Fruit fly (Drosophila melanogaster) whole organism, pupa: ENCODE measurements around the gene PlexA.

Experiments
- CG10348 ChIP-seq: fragments of 200-800 bp; sonication (Bioruptor generic); IDR thresholded peaks from 2 replicates; pipeline ENCODE4 v1.3.6; 2022; ENCODE audit warnings: missing biosample characterization, missing genetic modification characterization
- CG13204 ChIP-seq: fragments of 200-800 bp; sonication (Bioruptor generic); optimal IDR thresholded peaks from 2 replicates; lab custom pipeline; 2018; ENCODE audit warnings: missing biosample characterization, mild to moderate bottlenecking, missing genetic modification characterization, moderate library complexity
- CG32121 ChIP-seq: fragments of 200-800 bp; sonication (Bioruptor generic); IDR thresholded peaks from 2 replicates; pipeline ENCODE4 v1.3.6; 2022; ENCODE audit warnings: missing biosample characterization, missing genetic modification characterization
- CG34367 ChIP-seq: fragments of 200-800 bp; sonication (Bioruptor generic); optimal IDR thresholded peaks from 2 replicates; lab custom pipeline; 2018; ENCODE audit warnings: missing biosample characterization, mild to moderate bottlenecking, missing genetic modification characterization
- CG4496 ChIP-seq: fragments of 200-800 bp; sonication (Bioruptor generic); IDR thresholded peaks from 3 replicates; pipeline ENCODE4 v1.3.6; 2022; ENCODE audit warnings: missing biosample characterization, missing genetic modification characterization
- CG8159 ChIP-seq: fragments of 200-800 bp; sonication (Bioruptor generic); optimal IDR thresholded peaks from 3 replicates; lab custom pipeline; 2018; ENCODE audit warnings: missing biosample characterization, mild to moderate bottlenecking, missing genetic modification characterization, moderate library complexity
- CG8301 ChIP-seq: fragments of 200-800 bp; sonication (Bioruptor generic); optimal IDR thresholded peaks from 2 replicates; lab custom pipeline; 2018; ENCODE audit warnings: missing biosample characterization, mild to moderate bottlenecking, missing genetic modification characterization
- EcR ChIP-seq: fragments of 200-800 bp; sonication (Bioruptor generic); optimal IDR thresholded peaks from 3 replicates; lab custom pipeline; 2019; ENCODE audit warnings: missing biosample characterization, missing genetic modification characterization, mild to moderate bottlenecking, moderate library complexity, missing genetic modification reagents
- Ets98B ChIP-seq: fragments of 200-800 bp; sonication (Bioruptor generic); IDR thresholded peaks from 2 replicates; pipeline ENCODE4 v1.3.6; 2022; ENCODE audit warnings: missing biosample characterization, missing genetic modification characterization
- Snoo ChIP-seq: fragments of 200-800 bp; sonication (Bioruptor generic); optimal IDR thresholded peaks from 3 replicates; lab custom pipeline; 2017; ENCODE audit warnings: missing biosample characterization, mild to moderate bottlenecking, missing genetic modification characterization, inconsistent platforms
- fd96Ca ChIP-seq: fragments of 200-800 bp; sonication (Bioruptor generic); IDR thresholded peaks from 3 replicates; pipeline ENCODE4 v1.3.6; 2022; ENCODE audit warnings: missing biosample characterization, missing genetic modification characterization
- rn ChIP-seq: fragments of 200-800 bp; sonication (Bioruptor generic); IDR thresholded peaks from 2 replicates; pipeline ENCODE4 v1.3.6; 2022; ENCODE audit warnings: missing biosample characterization, missing genetic modification characterization

DNA sequence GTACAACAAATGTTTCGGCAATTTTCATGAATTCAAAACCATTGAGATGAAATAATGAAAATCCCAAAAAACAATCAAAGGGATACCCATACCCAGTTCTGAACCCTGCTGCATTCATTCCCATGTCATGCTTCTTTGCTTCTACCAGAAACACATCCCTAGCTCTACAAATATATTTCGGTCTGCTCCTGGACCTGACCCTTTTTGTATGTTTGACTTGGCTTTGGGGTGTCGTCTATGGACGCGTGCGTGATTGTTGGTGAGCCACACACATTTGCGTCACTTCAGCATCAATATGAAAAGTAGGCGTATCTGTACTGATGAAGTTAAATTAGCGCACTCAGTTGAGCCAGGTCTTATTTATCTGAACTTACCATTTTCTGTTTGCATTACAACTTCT, 42.1 kb downstream of the PlexA start:
- TF ChIP-seq CG13204 (GFP tag; lab: Kevin White, UChicago) (no peak), EcR (GFP tag; lab: Kevin White, UChicago) (no peak), CG32121 (GFP tag; lab: Robert Waterston, UW) (no peak), fd96Ca (GFP tag; lab: Robert Waterston, UW) (no peak), CG8301 (tag; lab: Kevin White, UChicago) (no peak), CG4496 (GFP tag; lab: Robert Waterston, UW) (no peak), CG34367 (tag; lab: Kevin White, UChicago) (no peak), CG8159 (tag; lab: Kevin White, UChicago) (no peak), Snoo (tag; lab: Kevin White, UChicago) (no peak), Ets98B (GFP tag; lab: Robert Waterston, UW) (no peak), rn (no peak), CG10348 (GFP tag; lab: Robert Waterston, UW) (no peak)
